Worm (Caenorhabditis elegans) whole organism, midembryonic: ENCODE results near the gene clc-19.

ENCODE experiments used
- T22C8.4 ChIP-seq: fragments of 200-800 bp; sonication (Bioruptor generic); IDR thresholded peaks from 2 replicates; pipeline ENCODE4 v1.3.6; 2022; ENCODE audit warnings: missing genetic modification characterization, missing compliant biosample characterization
- cog-1 ChIP-seq: sonication (generic microtip); optimal IDR thresholded peaks from 2 replicates; lab custom pipeline; 2016; ENCODE audit warnings: missing genetic modification characterization, missing compliant biosample characterization
- flt-1 ChIP-seq: fragments of 200-800 bp; sonication (Bioruptor generic); IDR thresholded peaks from 2 replicates; pipeline ENCODE4 v1.3.6; 2022; ENCODE audit warnings: missing genetic modification characterization, missing compliant biosample characterization
- klf-2 ChIP-seq: fragments of 200-800 bp; sonication (Bioruptor generic); conservative IDR thresholded peaks from 2 replicates; pipeline ENCODE4 v1.3.6; 2022; ENCODE audit warnings: missing genetic modification reagents, missing genetic modification characterization, missing compliant biosample characterization
- med-1 ChIP-seq: sonication (generic microtip); optimal IDR thresholded peaks from 2 replicates; lab custom pipeline; 2017; ENCODE audit warnings: missing genetic modification characterization, mild to moderate bottlenecking, missing compliant biosample characterization, antibody characterized with exemption, missing genetic modification reagents; ENCODE audit not compliant: insufficient read depth
- ref-1 ChIP-seq: fragments of 200-800 bp; sonication (Bioruptor generic); conservative IDR thresholded peaks from 2 replicates; pipeline ENCODE4 v1.3.6; 2022; ENCODE audit warnings: missing genetic modification reagents, missing genetic modification characterization, missing compliant biosample characterization
- tab-1 ChIP-seq: fragments of 200-800 bp; sonication (Bioruptor generic); IDR thresholded peaks from 2 replicates; pipeline ENCODE4 v1.3.6; 2022; ENCODE audit warnings: missing genetic modification characterization, missing compliant biosample characterization
- ztf-23 ChIP-seq: fragments of 200-800 bp; sonication (Bioruptor generic); IDR thresholded peaks from 2 replicates; pipeline ENCODE4 v1.3.6; 2022; ENCODE audit warnings: missing genetic modification reagents, missing genetic modification characterization, missing compliant biosample characterization
- ztf-29 ChIP-seq: fragments of 200-800 bp; sonication (Bioruptor generic); IDR thresholded peaks from 2 replicates; pipeline ENCODE4 v1.3.6; 2022; ENCODE audit warnings: missing genetic modification reagents, missing genetic modification characterization, missing compliant biosample characterization

The clc-19 gene

DNA sequence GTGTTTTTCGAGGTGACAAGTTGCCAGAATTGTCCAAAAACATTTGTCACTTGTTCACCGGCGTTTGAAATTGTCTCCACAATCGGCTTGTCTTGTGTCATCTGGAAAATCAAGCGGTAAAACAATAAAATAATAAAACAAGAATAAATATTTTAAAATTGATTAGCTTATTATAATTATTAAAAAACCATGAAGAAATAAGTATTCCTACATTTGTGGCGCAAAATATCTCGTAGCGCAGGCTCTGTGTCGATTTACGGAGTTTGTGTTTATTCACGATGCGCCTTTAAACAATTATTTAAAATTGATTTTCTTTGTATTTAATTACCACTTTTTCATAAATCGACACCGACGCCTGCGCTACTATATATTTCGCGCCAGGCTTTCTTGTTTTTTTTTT lies 21.1 kb downstream of the clc-19 start, which contains the start of gene moma-1:
moma-1 (minus strand) TSS at position 101 of the 400 bp plus-strand sequence.
- TF ChIP-seq tab-1 (no peak), ztf-23 (GFP tag; lab: Robert Waterston, UW) (no peak), cog-1 (tag; lab: Kevin White, UChicago) (no peak), med-1 (no peak), ref-1 (no peak), T22C8.4 (no peak), ztf-29 (GFP tag; lab: Robert Waterston, UW) (no peak), klf-2 (GFP tag; lab: Robert Waterston, UW) (no peak), flt-1 (no peak)

DNA sequence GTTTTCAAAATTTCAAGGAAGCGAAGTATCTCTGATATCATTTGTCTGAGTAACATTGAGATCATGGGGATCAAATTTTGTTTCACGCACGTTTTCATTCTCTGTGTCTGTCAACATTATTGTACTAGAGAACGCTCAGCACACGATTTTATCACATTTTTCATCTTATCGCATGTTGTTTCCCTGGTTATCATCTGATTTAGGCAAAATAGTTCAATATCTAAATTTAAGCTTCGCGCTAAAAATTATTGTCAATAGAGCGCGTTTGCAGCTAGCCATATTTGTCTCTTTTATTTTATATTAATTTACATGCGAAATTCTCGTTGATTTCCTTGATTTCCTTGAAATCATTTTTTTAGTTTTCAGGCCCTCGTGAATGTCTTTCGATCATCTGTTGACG lies 27.9 kb downstream of the clc-19 start, which contains the start of gene K02F3.2:
K02F3.2 (plus strand) TSS at position 357 of the 400 bp plus-strand sequence.
- TF ChIP-seq ref-1 (no peak), flt-1 (no peak), cog-1 (tag; lab: Kevin White, UChicago) (no peak), tab-1 (no peak)

DNA sequence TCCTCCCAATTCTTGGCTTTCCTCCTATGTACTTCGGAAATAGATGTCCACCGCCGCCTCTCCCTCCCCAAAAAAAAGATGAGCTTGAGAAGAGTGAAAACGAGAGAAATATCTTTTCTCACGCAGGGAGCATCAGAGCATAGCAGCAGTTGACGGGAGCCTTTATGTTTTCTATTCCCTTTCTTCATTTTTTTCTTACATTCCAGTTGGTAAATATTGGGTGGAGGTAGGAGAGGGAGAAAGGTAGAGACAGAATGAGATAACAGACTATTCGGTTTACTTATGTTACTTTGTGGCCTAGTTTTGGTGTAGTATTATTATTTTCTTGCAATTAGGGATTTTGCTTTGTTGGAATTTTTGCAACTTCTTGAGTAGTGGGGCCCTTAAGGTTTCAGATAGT lies 28.8 kb downstream of the clc-19 start:
- no peak for TF ChIP-seq med-1
- TF ChIP-seq flt-1 = no peak
- no peak for TF ChIP-seq ref-1
- TF ChIP-seq T22C8.4 = no peak

DNA sequence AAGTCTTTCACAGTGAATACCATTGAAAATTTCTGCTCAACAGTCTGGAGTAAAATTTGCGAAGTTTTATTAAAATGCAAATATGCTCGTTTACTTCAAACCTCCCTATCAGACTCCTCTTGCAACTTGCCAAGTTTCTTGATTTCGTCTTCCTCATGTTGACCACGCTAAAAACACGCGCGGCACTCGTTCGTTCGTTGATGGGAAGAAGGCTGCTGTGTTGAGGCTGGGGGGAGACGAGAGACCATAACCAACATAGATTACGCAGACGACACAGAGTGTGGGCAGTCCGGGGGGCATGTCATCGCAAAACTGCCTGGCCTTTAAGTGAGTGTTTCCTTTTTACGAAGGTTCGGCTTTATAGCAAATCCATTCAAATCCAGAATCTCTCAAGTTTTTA lies 29.4 kb downstream of the clc-19 start:
- no peak for TF ChIP-seq T22C8.4
- TF ChIP-seq med-1 = no peak
- TF ChIP-seq cog-1 (tag; lab: Kevin White, UChicago) = no peak
- TF ChIP-seq tab-1 = no peak
- TF ChIP-seq ref-1 = no peak
- no peak for TF ChIP-seq flt-1
- no peak for TF ChIP-seq ztf-29 (GFP tag; lab: Robert Waterston, UW)
- TF ChIP-seq ztf-23 (GFP tag; lab: Robert Waterston, UW) = no peak
- no peak for TF ChIP-seq klf-2 (GFP tag; lab: Robert Waterston, UW)

DNA sequence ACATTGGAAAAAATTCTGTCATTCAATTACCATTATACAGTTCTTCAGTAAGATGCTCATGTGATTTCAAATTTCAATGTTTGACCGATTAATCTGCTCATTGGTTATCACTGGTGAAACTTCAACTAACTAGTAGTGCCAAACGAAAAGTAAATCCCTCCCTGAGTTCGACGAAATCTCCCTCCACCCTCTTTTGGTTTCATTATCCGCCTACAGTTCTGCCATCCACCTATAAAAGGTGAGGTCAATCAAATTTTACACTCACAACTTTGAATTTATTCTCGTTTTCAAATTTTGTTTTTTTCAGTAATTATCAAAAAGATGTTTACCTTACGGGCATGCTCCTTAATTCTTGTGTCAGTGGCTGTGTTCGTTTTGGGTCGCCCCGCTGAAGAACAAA lies 30.7 kb downstream of the clc-19 start, which contains the start of gene far-8:
far-8 (plus strand) TSS at position 301 of the 400 bp plus-strand sequence.
- no peak for TF ChIP-seq ztf-29 (GFP tag; lab: Robert Waterston, UW)
- no peak for TF ChIP-seq T22C8.4
- TF ChIP-seq ztf-23 (GFP tag; lab: Robert Waterston, UW) = no peak
- TF ChIP-seq cog-1 (tag; lab: Kevin White, UChicago) = no peak
- TF ChIP-seq flt-1 = no peak
- no peak for TF ChIP-seq tab-1
- TF ChIP-seq med-1 = no peak
- TF ChIP-seq ref-1 = no peak
- no peak for TF ChIP-seq klf-2 (GFP tag; lab: Robert Waterston, UW)

DNA sequence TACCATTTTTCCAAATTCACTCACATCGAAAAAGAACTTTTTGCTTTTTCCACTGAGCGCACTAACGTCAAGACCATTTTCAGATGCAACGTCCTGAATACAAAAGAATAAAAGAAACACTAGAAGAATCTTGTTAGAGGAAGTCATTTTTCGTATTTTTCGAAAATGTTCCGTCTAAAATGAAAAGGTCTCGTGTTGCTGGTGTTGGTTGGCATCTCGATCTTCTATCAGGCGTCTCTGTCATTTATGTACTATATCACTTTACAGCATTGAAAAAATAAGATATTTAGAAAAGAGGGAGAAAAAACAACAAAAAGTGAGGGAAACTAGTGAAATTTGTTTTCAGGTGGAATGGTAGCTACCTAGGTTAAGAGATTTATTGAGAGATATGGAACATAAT lies 32.2 kb downstream of the clc-19 start, which contains the start of gene K02F3.9:
K02F3.9 (minus strand) TSS at position 190 of the 400 bp plus-strand sequence.
- TF ChIP-seq ztf-23 (GFP tag; lab: Robert Waterston, UW) (no peak), cog-1 (tag; lab: Kevin White, UChicago) (no peak), tab-1 (no peak), T22C8.4 (no peak), med-1 (no peak), ref-1 (no peak), klf-2 (GFP tag; lab: Robert Waterston, UW) (no peak)

DNA sequence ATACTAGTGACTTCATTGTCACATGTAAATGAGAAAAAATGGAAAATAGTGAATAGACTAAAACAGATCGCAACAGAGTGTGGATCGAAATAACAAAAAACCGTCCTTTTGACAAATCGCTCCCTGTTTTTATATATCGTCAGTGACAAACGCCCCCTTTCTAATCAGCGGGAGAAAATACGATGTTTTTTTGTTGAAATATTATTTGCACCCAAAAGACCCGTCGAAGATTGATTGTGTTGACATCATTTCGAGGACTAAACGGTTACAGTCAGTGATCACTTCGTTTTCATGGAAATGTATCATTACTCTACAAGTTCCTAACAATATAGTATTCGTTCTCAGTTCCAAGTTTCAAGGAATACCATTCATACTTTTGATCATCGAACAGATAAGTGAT lies 33.9 kb downstream of the clc-19 start, which contains the start of gene dos-3:
dos-3 (minus strand) TSS at position 101 of the 400 bp plus-strand sequence.
- TF ChIP-seq T22C8.4 (no peak), ztf-29 (GFP tag; lab: Robert Waterston, UW) (no peak), cog-1 (tag; lab: Kevin White, UChicago) (no peak), med-1 (no peak), flt-1 (no peak), tab-1 (no peak), ztf-23 (GFP tag; lab: Robert Waterston, UW) (no peak), ref-1 (no peak), klf-2 (GFP tag; lab: Robert Waterston, UW) (no peak)

DNA sequence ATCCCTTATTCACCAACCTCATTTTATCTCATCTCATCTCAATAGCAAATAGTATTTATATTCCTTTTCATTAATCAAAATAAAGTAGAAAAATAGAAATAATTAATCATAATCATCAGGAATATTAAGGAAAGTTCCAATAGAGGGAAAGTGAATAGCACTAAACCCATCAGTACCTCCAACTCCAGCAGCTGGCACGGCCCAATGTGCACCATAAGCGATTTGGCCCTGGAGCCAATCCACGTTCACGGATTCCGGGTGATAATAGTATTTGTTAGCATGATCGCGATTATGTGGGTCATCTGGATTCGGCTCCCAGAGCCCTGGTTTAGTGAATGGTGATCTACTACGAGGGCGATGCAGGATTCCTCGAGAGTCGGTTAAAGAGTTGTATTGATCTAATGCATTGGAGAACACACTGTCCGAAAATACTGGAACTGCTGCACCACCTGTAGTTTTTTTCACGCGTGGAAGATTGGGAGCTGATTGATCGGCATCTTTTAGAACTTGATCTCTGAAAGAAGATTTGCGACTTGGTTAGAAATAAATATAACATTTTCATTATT lies 37.6 kb downstream of the clc-19 start:
- TF ChIP-seq ztf-29 (GFP tag; lab: Robert Waterston, UW) (peak; percentile 38; the same call in 1 of the 2 replicates), med-1 (no peak), cog-1 (tag; lab: Kevin White, UChicago) (no peak), klf-2 (GFP tag; lab: Robert Waterston, UW) (0 out of 2 replicates have a peak, but pooled peaks have one; percentile 9), T22C8.4 (peak; percentile 49; the same call in 1 of the 2 replicates), ztf-23 (GFP tag; lab: Robert Waterston, UW) (peak; percentile 78; the same call in 1 of the 2 replicates), ref-1 (no peak; the same call in 1 of the 2 replicates), flt-1 (peak; percentile 93), tab-1 (peak; percentile 72; the same call in 1 of the 2 replicates)

DNA sequence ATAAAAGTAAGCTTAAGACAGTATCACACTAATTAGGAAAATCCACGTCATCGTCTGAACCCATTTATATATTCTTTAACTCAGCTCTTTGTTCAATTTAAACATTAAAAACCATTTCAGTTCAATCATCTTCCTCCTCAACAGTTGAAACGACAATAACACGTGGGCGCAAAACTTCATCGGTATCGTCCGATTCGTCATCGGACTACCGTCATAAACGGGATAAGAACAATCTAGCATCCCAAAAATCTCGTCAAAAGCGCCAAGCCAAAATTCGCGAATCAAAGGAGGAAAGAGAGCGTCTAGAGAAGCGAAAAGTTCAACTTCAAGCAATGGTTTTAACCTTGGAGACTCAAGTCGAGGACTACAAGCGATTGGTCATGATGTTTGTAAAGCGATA lies 38.2 kb downstream of the clc-19 start:
- TF ChIP-seq flt-1 = no peak
- TF ChIP-seq cog-1 (tag; lab: Kevin White, UChicago) = no peak
- no peak for TF ChIP-seq med-1
- no peak for TF ChIP-seq ztf-29 (GFP tag; lab: Robert Waterston, UW)
- no peak for TF ChIP-seq T22C8.4
- no peak for TF ChIP-seq ref-1
- no peak for TF ChIP-seq ztf-23 (GFP tag; lab: Robert Waterston, UW)

DNA sequence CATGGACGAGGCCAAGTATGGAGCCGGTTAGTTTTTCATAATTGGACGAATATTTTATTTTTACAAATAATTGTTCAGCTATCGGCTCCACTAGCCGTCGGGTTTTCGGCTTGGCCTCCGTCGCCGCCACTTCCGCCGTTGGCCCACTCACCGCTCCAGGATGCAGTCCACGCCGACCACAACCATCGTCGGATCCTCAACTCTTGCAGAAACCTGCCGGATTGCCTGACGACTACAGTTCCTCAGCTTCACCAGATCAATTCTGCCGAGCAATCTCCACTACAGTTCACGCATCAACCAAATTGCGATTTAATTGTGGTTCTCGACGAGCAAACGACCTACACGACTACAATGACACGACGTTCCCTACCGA lies 38.9 kb downstream of the clc-19 start:
- TF ChIP-seq flt-1 = peak; percentile 66; the same call in 1 of the 2 replicates
- peak; percentile 30; the same call in 1 of the 2 replicates for TF ChIP-seq ztf-29 (GFP tag; lab: Robert Waterston, UW)
- TF ChIP-seq med-1 = no peak
